Fruit fly (Drosophila melanogaster) whole organism, pupa: ENCODE measurements around the gene hydra.

Experiments used
- CG8301 ChIP-seq: fragments of 200-800 bp; sonication (Bioruptor generic); optimal IDR thresholded peaks from 2 replicates; lab custom pipeline; 2018; ENCODE audit warnings: missing biosample characterization, mild to moderate bottlenecking, missing genetic modification characterization
- CG9948 ChIP-seq: fragments of 200-800 bp; sonication (Bioruptor generic); optimal IDR thresholded peaks from 2 replicates; lab custom pipeline; 2018; ENCODE audit warnings: missing biosample characterization, mild to moderate bottlenecking, missing genetic modification characterization, moderate library complexity
- D1 ChIP-seq: fragments of 200-800 bp; sonication (Bioruptor generic); optimal IDR thresholded peaks from 2 replicates; lab custom pipeline; 2018; ENCODE audit warnings: missing biosample characterization, mild to moderate bottlenecking, missing genetic modification characterization, moderate library complexity
- EcR ChIP-seq: fragments of 200-800 bp; sonication (Bioruptor generic); optimal IDR thresholded peaks from 3 replicates; lab custom pipeline; 2019; ENCODE audit warnings: missing biosample characterization, missing genetic modification characterization, mild to moderate bottlenecking, moderate library complexity, missing genetic modification reagents
- Pif1A ChIP-seq: fragments of 200-800 bp; sonication (Bioruptor generic); optimal IDR thresholded peaks from 3 replicates; lab custom pipeline; 2016; ENCODE audit warnings: missing biosample characterization, missing genetic modification characterization
- fd96Ca ChIP-seq: fragments of 200-800 bp; sonication (Bioruptor generic); IDR thresholded peaks from 3 replicates; pipeline ENCODE4 v1.3.6; 2022; ENCODE audit warnings: missing biosample characterization, missing genetic modification characterization

DNA sequence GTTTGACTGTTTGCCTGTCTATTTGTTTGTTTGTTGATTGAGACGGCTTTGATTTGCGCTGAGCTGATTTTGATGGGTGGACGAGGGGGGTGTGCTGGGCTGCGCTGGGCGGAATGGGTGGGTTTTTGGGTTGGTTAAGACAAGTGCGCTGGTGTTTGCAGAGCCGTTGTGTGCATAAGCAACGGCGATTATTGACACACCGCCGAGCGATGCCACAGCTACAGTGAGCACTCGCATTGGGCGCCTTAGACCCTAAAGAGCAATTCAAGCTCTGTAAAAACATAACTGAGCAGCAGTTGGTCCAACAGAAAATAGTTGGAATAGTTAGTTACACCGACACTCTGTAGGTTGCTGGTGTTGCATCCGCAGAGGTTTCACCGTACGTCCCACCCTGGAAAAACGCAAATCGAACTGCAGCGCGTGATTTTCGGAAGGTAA lies 21.9 kb downstream of the hydra start:
- peak; percentile 78 for TF ChIP-seq fd96Ca (GFP tag; lab: Robert Waterston, UW)
- TF ChIP-seq D1 = no peak
- peak; percentile 2 for TF ChIP-seq CG8301 (tag; lab: Kevin White, UChicago)
- peak; percentile 23 for TF ChIP-seq CG9948 (tag; lab: Kevin White, UChicago)
- no peak for TF ChIP-seq EcR (GFP tag; lab: Kevin White, UChicago)
- peak; percentile 33 for TF ChIP-seq Pif1A
